Worm (Caenorhabditis elegans) whole organism, L4 larva: ENCODE measurements around the gene F15A8.1.

ENCODE experiments used
- F26F4.8 ChIP-seq: fragments of 200-800 bp; sonication (Bioruptor generic); conservative IDR thresholded peaks from 2 replicates; pipeline ENCODE4 v1.3.6; 2022; ENCODE audit warnings: missing genetic modification characterization, missing compliant biosample characterization
- F44E2.7 ChIP-seq: fragments of 200-800 bp; sonication (Bioruptor generic); IDR thresholded peaks from 2 replicates; pipeline ENCODE4 v2.1.2; 2022; ENCODE audit warnings: missing genetic modification characterization, missing compliant biosample characterization
- Y48G9A.11 ChIP-seq: fragments of 200-800 bp; sonication (Bioruptor generic); IDR thresholded peaks from 2 replicates; pipeline ENCODE4 v1.3.6; 2022; ENCODE audit warnings: missing genetic modification reagents, missing genetic modification characterization, missing compliant biosample characterization
- ZK337.2 ChIP-seq: fragments of 200-800 bp; sonication (Bioruptor generic); IDR thresholded peaks from 2 replicates; pipeline ENCODE4 v1.3.6; 2022; ENCODE audit warnings: missing genetic modification reagents, missing genetic modification characterization, missing compliant biosample characterization
- aha-1 ChIP-seq: fragments of 150-350 bp; peaks from one replicate; lab custom pipeline; 2014; ENCODE audit warnings: missing biosample characterization, missing genetic modification characterization
- ceh-62 ChIP-seq: sonication (generic microtip); optimal IDR thresholded peaks from 2 replicates; lab custom pipeline; 2017; ENCODE audit warnings: missing biosample characterization, missing genetic modification characterization
- daf-16 ChIP-seq, 3 experiments: sonication (generic microtip); optimal IDR thresholded peaks; 2 replicates each; lab custom pipeline; 2016 to 2017; ENCODE audit warnings: missing genetic modification characterization in 3 of 3, missing genetic modification reagents in 3 of 3, mild to moderate bottlenecking in 2 of 3, missing compliant biosample characterization in 2 of 3, missing biosample characterization in 1 of 3, moderate library complexity in 1 of 3
- dve-1 ChIP-seq: sonication (generic microtip); optimal IDR thresholded peaks from 2 replicates; lab custom pipeline; 2017; ENCODE audit warnings: antibody characterized with exemption, mild to moderate bottlenecking, missing genetic modification characterization, missing compliant biosample characterization; ENCODE audit not compliant: insufficient read depth
- fkh-10 ChIP-seq: fragments of 150-350 bp; optimal IDR thresholded peaks from 2 replicates; lab custom pipeline; 2014; ENCODE audit warnings: missing biosample characterization, missing genetic modification reagents, missing genetic modification characterization
- fos-1 ChIP-seq: fragments of 150-350 bp; optimal IDR thresholded peaks from 2 replicates; lab custom pipeline; 2014; ENCODE audit warnings: missing biosample characterization, missing genetic modification characterization
- gei-8 ChIP-seq: fragments of 200-800 bp; sonication (Bioruptor generic); optimal IDR thresholded peaks from 2 replicates; lab custom pipeline; 2018; ENCODE audit warnings: mild to moderate bottlenecking, missing genetic modification characterization, missing compliant biosample characterization
- hif-1 ChIP-seq, 2 experiments: sonication (generic microtip); optimal IDR thresholded peaks; 2 replicates each; lab custom pipeline; 2016 to 2017; ENCODE audit warnings: missing compliant biosample characterization in 2 of 2, missing genetic modification characterization in 2 of 2, missing genetic modification reagents in 2 of 2, missing genotype in 2 of 2, mild to moderate bottlenecking in 1 of 2
- hlh-30 ChIP-seq: sonication (generic microtip); optimal IDR thresholded peaks from 2 replicates; lab custom pipeline; 2017; ENCODE audit warnings: antibody characterized with exemption, mild to moderate bottlenecking, missing genetic modification characterization, missing compliant biosample characterization; ENCODE audit not compliant: insufficient read depth
- lin-13 ChIP-seq: fragments of 150-350 bp; optimal IDR thresholded peaks from 2 replicates; lab custom pipeline; 2014; ENCODE audit warnings: missing biosample characterization, missing genetic modification reagents, missing genetic modification characterization
- lsy-2 ChIP-seq, 2 experiments: fragments of 150-350 bp in 1 of 2; sonication (generic microtip) in 1 of 2; optimal IDR thresholded peaks; 2 replicates each; lab custom pipeline; 2014 to 2017; ENCODE audit warnings: missing biosample characterization in 2 of 2, missing genetic modification characterization in 2 of 2
- mdl-1 ChIP-seq, 2 experiments: fragments of 150-350 bp in 1 of 2; sonication (generic microtip) in 1 of 2; optimal IDR thresholded peaks; 2 replicates each; lab custom pipeline; 2014 to 2017; ENCODE audit warnings: missing biosample characterization in 2 of 2, missing genetic modification characterization in 2 of 2
- mes-2 ChIP-seq: sonication (generic microtip); optimal IDR thresholded peaks from 2 replicates; lab custom pipeline; 2016; ENCODE audit warnings: missing genotype, mild to moderate bottlenecking, missing genetic modification characterization, missing compliant biosample characterization; ENCODE audit not compliant: poor library complexity, severe bottlenecking
- nhr-10 ChIP-seq: fragments of 150-350 bp; optimal IDR thresholded peaks from 2 replicates; lab custom pipeline; 2014; ENCODE audit warnings: missing biosample characterization, missing genetic modification characterization
- nhr-11 ChIP-seq: fragments of 150-350 bp; optimal IDR thresholded peaks from 2 replicates; lab custom pipeline; 2014; ENCODE audit warnings: missing biosample characterization, missing genetic modification characterization
- nhr-28 ChIP-seq: fragments of 150-350 bp; optimal IDR thresholded peaks from 2 replicates; lab custom pipeline; 2014; ENCODE audit warnings: missing biosample characterization, missing genetic modification characterization
- nhr-48 ChIP-seq: sonication (generic microtip); optimal IDR thresholded peaks from 2 replicates; lab custom pipeline; 2016; ENCODE audit warnings: mild to moderate bottlenecking, missing genetic modification characterization, missing compliant biosample characterization
- nhr-6 ChIP-seq: fragments of 150-350 bp; optimal IDR thresholded peaks from 2 replicates; lab custom pipeline; 2014; ENCODE audit warnings: missing biosample characterization, missing genetic modification characterization
- nhr-76 ChIP-seq: fragments of 150-350 bp; optimal IDR thresholded peaks from 2 replicates; lab custom pipeline; 2014; ENCODE audit warnings: missing biosample characterization, missing genetic modification characterization
- rbr-2 ChIP-seq: sonication (generic microtip); optimal IDR thresholded peaks from 2 replicates; lab custom pipeline; 2016; ENCODE audit warnings: missing genotype, missing genetic modification characterization, missing compliant biosample characterization
- sdz-12 ChIP-seq: fragments of 200-800 bp; sonication (Bioruptor generic); optimal IDR thresholded peaks from 2 replicates; lab custom pipeline; 2018; ENCODE audit warnings: mild to moderate bottlenecking, missing genetic modification characterization, missing compliant biosample characterization
- ztf-11 ChIP-seq: fragments of 150-350 bp; optimal IDR thresholded peaks from 2 replicates; lab custom pipeline; 2014; ENCODE audit warnings: missing biosample characterization, missing genetic modification characterization

The F15A8.1 gene

DNA sequence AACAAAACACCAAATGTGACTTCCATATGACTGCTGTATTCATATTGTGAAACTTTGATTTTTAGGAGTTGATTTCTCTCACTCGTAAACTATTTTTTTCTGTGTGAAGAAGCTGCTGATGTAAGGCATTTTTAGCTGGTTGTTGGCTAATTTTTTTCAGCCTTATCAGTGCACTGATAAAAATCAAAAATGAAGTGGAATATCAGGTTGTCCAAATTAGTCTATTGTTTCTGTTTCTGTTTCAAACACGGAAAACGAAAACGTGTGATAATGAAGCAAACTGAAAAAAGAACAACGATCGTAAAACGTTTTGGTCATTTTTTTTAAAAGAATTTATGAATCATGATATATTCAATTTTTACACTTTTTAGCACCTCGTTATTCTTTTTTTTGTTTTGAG is 40.1 kb downstream of the F15A8.1 start (continued):
- no peak for TF ChIP-seq daf-16 (GFP tag; optimal IDR thresholded peaks at IDR 0.05; lab: Kevin White, UChicago)
- TF ChIP-seq daf-16 (tag; optimal IDR thresholded peaks at IDR 0.05; lab: Kevin White, UChicago) = peak; percentile 65
- TF ChIP-seq lin-13 (GFP tag; lab: Kevin White, UChicago) = no peak
- TF ChIP-seq gei-8 (GFP tag; lab: Kevin White, UChicago) = no peak
- TF ChIP-seq, all 104 proteins: peak for 7

DNA sequence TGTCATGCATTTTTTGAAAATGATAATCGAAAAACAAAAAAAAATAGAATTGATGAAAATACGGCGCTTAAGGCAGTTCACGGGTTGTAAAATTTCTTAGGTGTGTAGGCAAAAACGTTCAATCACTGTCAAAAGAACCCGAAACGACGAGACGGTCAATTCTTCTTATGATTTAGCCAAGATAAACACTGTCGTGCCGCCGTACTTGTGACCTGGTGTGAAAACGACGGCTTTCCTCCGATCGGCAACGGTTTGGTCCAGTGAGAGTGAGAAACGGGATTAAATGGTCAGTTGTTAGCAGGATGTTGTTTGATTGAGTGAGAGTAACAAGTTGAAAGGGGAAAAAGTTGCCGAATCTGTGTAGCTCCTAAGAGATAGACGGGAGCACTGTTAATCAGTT is 43.3 kb downstream of the F15A8.1 start:
- TF ChIP-seq F44E2.7 (GFP tag; lab: Robert Waterston, UW) (no peak), aha-1 (tag; lab: Kevin White, UChicago) (peak; percentile 15), nhr-6 (tag; lab: Kevin White, UChicago) (no peak), nhr-76 (tag; lab: Kevin White, UChicago) (no peak), nhr-28 (tag; lab: Kevin White, UChicago) (peak; percentile 7), Y48G9A.11 (GFP tag; lab: Robert Waterston, UW) (no peak), mes-2 (tag; lab: Kevin White, UChicago) (no peak), hlh-30 (peak; percentile 62), ZK337.2 (GFP tag; lab: Robert Waterston, UW) (no peak), sdz-12 (GFP tag; lab: Kevin White, UChicago) (no peak)

DNA sequence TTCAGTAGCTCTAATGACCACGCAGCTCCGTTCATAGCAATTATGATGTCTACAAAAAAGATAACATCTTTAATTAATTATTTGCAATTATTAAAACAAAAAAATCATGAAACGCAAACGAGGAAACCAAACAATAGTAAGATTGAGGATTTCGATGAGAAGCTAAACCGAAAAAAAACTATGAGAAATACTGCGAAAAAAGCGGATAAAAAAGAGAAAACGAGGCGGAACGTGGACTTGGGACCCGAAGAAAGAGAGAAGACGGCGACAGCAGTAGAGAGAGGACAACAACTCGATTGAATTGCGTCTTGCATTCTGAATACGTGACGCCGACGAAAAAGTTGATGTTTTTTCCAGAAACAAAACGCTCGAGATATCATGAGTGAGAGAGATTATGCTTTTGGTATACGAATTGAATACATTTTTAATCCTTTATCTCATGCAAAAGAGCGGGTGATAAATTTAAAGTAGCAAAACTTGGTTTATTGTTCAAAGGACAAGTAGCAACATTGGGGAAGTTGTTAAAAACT is 48.1 kb downstream of the F15A8.1 start, which contains the start of gene ncr-1:
TSS of gene ncr-1 (minus strand) at position 51 of the 530 bp plus-strand sequence.
- TF ChIP-seq lsy-2 (tag; optimal IDR thresholded peaks at IDR 0.05; lab: Kevin White, UChicago) (peak in 1 of 2 experiments; percentile 15), aha-1 (tag; lab: Kevin White, UChicago) (peak; percentile 98), fos-1 (tag; lab: Kevin White, UChicago) (no peak), hif-1 (tag; optimal IDR thresholded peaks at IDR 0.05; lab: Kevin White, UChicago) (peak in 1 of 2 experiments; percentile 13), daf-16 (GFP tag; optimal IDR thresholded peaks at IDR 0.05; lab: Kevin White, UChicago) (no peak), daf-16 (tag; optimal IDR thresholded peaks at IDR 0.05; lab: Kevin White, UChicago) (no peak), dve-1 (no peak), rbr-2 (tag; lab: Kevin White, UChicago) (peak; percentile 12), nhr-10 (tag; lab: Kevin White, UChicago) (no peak), fkh-10 (GFP tag; lab: Kevin White, UChicago) (peak; percentile 52)

DNA sequence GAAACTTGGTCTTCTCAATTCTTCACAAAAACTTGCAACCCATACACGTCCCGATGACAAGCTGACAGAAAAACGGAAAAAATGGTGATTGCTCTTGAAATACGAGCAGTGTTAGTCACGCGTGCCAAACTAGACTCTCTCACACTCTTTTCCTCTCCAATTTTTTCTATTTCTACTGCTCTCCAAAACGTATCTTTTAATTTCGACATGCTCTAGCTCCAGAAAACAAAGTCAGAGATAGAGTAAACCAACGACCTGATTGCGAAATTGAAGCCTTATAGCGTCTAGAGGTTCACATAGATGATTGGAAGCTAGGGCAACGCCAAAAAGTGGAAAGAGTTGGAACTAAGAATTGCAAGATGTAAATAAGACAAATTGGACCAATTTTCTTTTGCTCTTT is 49.7 kb downstream of the F15A8.1 start:
- TF ChIP-seq nhr-48 (tag; lab: Kevin White, UChicago) (no peak), ceh-62 (tag; lab: Kevin White, UChicago) (no peak), ztf-11 (tag; lab: Kevin White, UChicago) (no peak), lsy-2 (tag; optimal IDR thresholded peaks at IDR 0.05; lab: Kevin White, UChicago) (peak in 1 of 2 experiments; percentile 33), nhr-28 (tag; lab: Kevin White, UChicago) (no peak), mdl-1 (tag; optimal IDR thresholded peaks at IDR 0.05; lab: Kevin White, UChicago) (peak in 1 of 2 experiments; percentile 15), nhr-11 (tag; lab: Kevin White, UChicago) (peak; percentile 81), hlh-30 (peak; percentile 55), F26F4.8 (GFP tag; lab: Robert Waterston, UW) (no peak)
